Fruit fly (Drosophila melanogaster): ENCODE results near the gene sim.

DNA sequence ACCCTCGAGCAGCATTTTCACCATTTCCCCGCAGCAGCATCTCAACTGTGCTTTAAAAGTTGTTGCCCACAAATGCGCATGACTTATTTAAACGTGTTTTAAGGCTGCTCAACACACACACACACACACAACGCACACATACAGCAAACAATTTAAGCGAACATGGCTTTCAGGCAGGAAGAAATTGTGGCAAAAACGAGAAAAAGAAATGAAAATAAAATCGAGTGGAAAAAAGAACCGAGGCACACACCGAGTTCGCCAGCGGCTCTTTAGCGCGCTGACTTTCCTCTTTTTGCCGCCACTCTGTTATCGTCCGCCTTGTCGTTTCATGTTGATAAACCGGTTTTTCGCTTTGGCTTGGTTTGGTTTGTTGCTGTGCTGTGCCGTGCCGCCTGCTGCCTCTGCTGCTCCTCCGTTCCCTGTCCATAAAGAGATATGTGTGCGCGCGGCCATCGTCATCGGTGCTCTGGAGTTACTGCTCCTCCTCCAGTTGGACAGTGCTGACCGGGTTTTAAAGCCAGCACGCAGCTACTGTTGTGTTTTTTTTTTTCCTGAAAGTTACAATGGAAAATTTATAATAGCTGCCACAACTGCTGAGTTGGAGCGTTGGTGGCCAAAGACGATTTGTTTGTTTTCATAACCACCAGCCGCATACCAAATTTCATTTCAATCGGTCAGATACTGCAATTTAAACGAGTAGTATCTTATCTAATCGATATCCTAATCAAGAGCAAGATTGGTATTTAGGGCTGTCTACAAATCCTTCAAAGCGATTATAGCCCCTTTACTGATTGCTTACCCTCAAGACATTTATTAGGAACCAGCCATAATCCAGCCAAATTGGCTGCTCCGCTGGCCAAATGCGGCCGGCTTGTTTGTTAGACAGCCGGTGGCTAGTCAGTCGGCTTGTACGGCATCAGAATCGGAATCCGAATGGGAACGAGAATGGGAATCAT, 41.5 kb upstream of the sim start:
- no peak for TF ChIP-seq psq (optimal IDR thresholded peaks at IDR 0.05)
- TF ChIP-seq ttk (optimal IDR thresholded peaks at IDR 0.05): no peak
- no peak for TF ChIP-seq Sin3A (optimal IDR thresholded peaks at IDR 0.05)
- no peak for TF ChIP-seq insv (optimal IDR thresholded peaks at IDR 0.05)
- TF ChIP-seq h (optimal IDR thresholded peaks at IDR 0.05): no peak
- TF ChIP-seq Myc (optimal IDR thresholded peaks at IDR 0.05): no peak
